Fruit fly (Drosophila melanogaster): ENCODE data around the gene ImpE2.

The ImpE2 gene

dm6 chr3L:3518512-3519492, 6.3 kb upstream of the ImpE2 start:
- TF ChIP-seq CG12768 (GFP tag; optimal IDR thresholded peaks at IDR 0.05) (peak; percentile 39), Crg-1 (GFP tag; optimal IDR thresholded peaks at IDR 0.05) (peak; percentile 49), CG33017 (tag; optimal IDR thresholded peaks at IDR 0.05) (peak; percentile 58), ovo (GFP tag; optimal IDR thresholded peaks at IDR 0.05) (peak; percentile 60), cic (GFP tag; optimal IDR thresholded peaks at IDR 0.05) (peak; percentile 87), CG11617 (GFP tag; optimal IDR thresholded peaks at IDR 0.05) (peak; percentile 68), bab1 (GFP tag; optimal IDR thresholded peaks at IDR 0.05) (no peak), CG7045 (GFP tag; optimal IDR thresholded peaks at IDR 0.05) (peak; percentile 48), pad (GFP tag; optimal IDR thresholded peaks at IDR 0.05) (peak; percentile 7), Mnt (GFP tag; optimal IDR thresholded peaks at IDR 0.05) (peak; percentile 17), Clk (GFP tag; optimal IDR thresholded peaks at IDR 0.05) (no peak), CG1620 (GFP tag; optimal IDR thresholded peaks at IDR 0.05) (peak; percentile 26), cnc (optimal IDR thresholded peaks at IDR 0.05) (no peak), CG5204 (GFP tag; optimal IDR thresholded peaks at IDR 0.05) (peak; percentile 19), toe (GFP tag; optimal IDR thresholded peaks at IDR 0.05) (no peak), tj (GFP tag; optimal IDR thresholded peaks at IDR 0.05) (peak; percentile 33), kay (GFP tag; ENCODE audit: borderline replicate concordance) (peak; percentile 61), CG7101 (tag; optimal IDR thresholded peaks at IDR 0.05) (peak; percentile 73), CG14711 (tag; optimal IDR thresholded peaks at IDR 0.05) (peak; percentile 38), Hr96 (GFP tag; optimal IDR thresholded peaks at IDR 0.05) (peak; percentile 39)

dm6 chr3L:3517894-3518293, 5.4 kb upstream of the ImpE2 start:
- TF ChIP-seq Hr96 (GFP tag; optimal IDR thresholded peaks at IDR 0.05) (peak; percentile 32), CG5204 (GFP tag; optimal IDR thresholded peaks at IDR 0.05) (peak; percentile 55), CG12768 (GFP tag; optimal IDR thresholded peaks at IDR 0.05) (peak; percentile 70), CG11617 (GFP tag; optimal IDR thresholded peaks at IDR 0.05) (peak; percentile 3), Clk (GFP tag; optimal IDR thresholded peaks at IDR 0.05) (peak; percentile 27), CG33017 (tag; optimal IDR thresholded peaks at IDR 0.05) (peak; percentile 70), toe (GFP tag; optimal IDR thresholded peaks at IDR 0.05) (peak; percentile 61), bab1 (GFP tag; optimal IDR thresholded peaks at IDR 0.05) (peak; percentile 11), tj (GFP tag; optimal IDR thresholded peaks at IDR 0.05) (no peak), CG7045 (GFP tag; optimal IDR thresholded peaks at IDR 0.05) (peak; percentile 53), Mnt (GFP tag; optimal IDR thresholded peaks at IDR 0.05) (peak; percentile 19), CG14711 (tag; optimal IDR thresholded peaks at IDR 0.05) (peak; percentile 68), ovo (GFP tag; optimal IDR thresholded peaks at IDR 0.05) (no peak), pad (GFP tag; optimal IDR thresholded peaks at IDR 0.05) (peak; percentile 36), Crg-1 (GFP tag; optimal IDR thresholded peaks at IDR 0.05) (no peak), cnc (optimal IDR thresholded peaks at IDR 0.05) (no peak), CG7101 (tag; optimal IDR thresholded peaks at IDR 0.05) (peak; percentile 67), CG1620 (GFP tag; optimal IDR thresholded peaks at IDR 0.05) (no peak), cic (GFP tag; optimal IDR thresholded peaks at IDR 0.05) (no peak), kay (GFP tag; ENCODE audit: borderline replicate concordance) (no peak)

- TF ChIP-seq CG33017 (tag; optimal IDR thresholded peaks at IDR 0.05) (no peak), CG7045 (GFP tag; optimal IDR thresholded peaks at IDR 0.05) (no peak), cnc (optimal IDR thresholded peaks at IDR 0.05) (no peak), CG7101 (tag; optimal IDR thresholded peaks at IDR 0.05) (no peak), Hr96 (GFP tag; optimal IDR thresholded peaks at IDR 0.05) (no peak), CG1620 (GFP tag; optimal IDR thresholded peaks at IDR 0.05) (no peak), Clk (GFP tag; optimal IDR thresholded peaks at IDR 0.05) (no peak), bab1 (GFP tag; optimal IDR thresholded peaks at IDR 0.05) (no peak), CG14711 (tag; optimal IDR thresholded peaks at IDR 0.05) (no peak), Crg-1 (GFP tag; optimal IDR thresholded peaks at IDR 0.05) (no peak), CG11617 (GFP tag; optimal IDR thresholded peaks at IDR 0.05) (no peak), Mnt (GFP tag; optimal IDR thresholded peaks at IDR 0.05) (no peak), tj (GFP tag; optimal IDR thresholded peaks at IDR 0.05) (no peak)
Observed at dm6 chr3L:3516485-3516884, 4.0 kb upstream of the ImpE2 start.

dm6 chr3L:3515280-3516020, 3.0 kb upstream of the ImpE2 start, which contains the start of gene Eip63E:
Gene Eip63E, plus strand, starts transcription at chr3L:3515751.
- TF ChIP-seq ovo (GFP tag; optimal IDR thresholded peaks at IDR 0.05) (no peak), CG7045 (GFP tag; optimal IDR thresholded peaks at IDR 0.05) (peak; percentile 34), CG5204 (GFP tag; optimal IDR thresholded peaks at IDR 0.05) (no peak), CG33017 (tag; optimal IDR thresholded peaks at IDR 0.05) (no peak), CG12768 (GFP tag; optimal IDR thresholded peaks at IDR 0.05) (peak; percentile 29), CG1620 (GFP tag; optimal IDR thresholded peaks at IDR 0.05) (no peak), Clk (GFP tag; optimal IDR thresholded peaks at IDR 0.05) (no peak), cnc (optimal IDR thresholded peaks at IDR 0.05) (no peak), bab1 (GFP tag; optimal IDR thresholded peaks at IDR 0.05) (peak; percentile 65), kay (GFP tag; ENCODE audit: borderline replicate concordance) (no peak), cic (GFP tag; optimal IDR thresholded peaks at IDR 0.05) (peak; percentile 27), pad (GFP tag; optimal IDR thresholded peaks at IDR 0.05) (peak; percentile 16), Mnt (GFP tag; optimal IDR thresholded peaks at IDR 0.05) (peak; percentile 76), tj (GFP tag; optimal IDR thresholded peaks at IDR 0.05) (peak; percentile 32), CG14711 (tag; optimal IDR thresholded peaks at IDR 0.05) (peak; percentile 20), CG7101 (tag; optimal IDR thresholded peaks at IDR 0.05) (no peak)

dm6 chr3L:3514020-3514419, 1.5 kb upstream of the ImpE2 start:
- TF ChIP-seq Crg-1 (GFP tag; optimal IDR thresholded peaks at IDR 0.05) (no peak), Hr96 (GFP tag; optimal IDR thresholded peaks at IDR 0.05) (no peak), CG7101 (tag; optimal IDR thresholded peaks at IDR 0.05) (no peak), toe (GFP tag; optimal IDR thresholded peaks at IDR 0.05) (no peak), CG1620 (GFP tag; optimal IDR thresholded peaks at IDR 0.05) (no peak)
